Fruit fly (Drosophila melanogaster): ENCODE data around the gene CG14860.

Gene CG14860

dm6 chr3R:14890064-14890709, 4.4 kb upstream of the CG14860 start, which contains the start of the genes CycC and UQCR-C1 (continued):
- no peak for TF ChIP-seq fd3F (GFP tag; optimal IDR thresholded peaks at IDR 0.05)
- TF ChIP-seq h (optimal IDR thresholded peaks at IDR 0.05) = no peak
- TF ChIP-seq MBD-R2 (GFP tag; IDR thresholded peaks at IDR 0.05) = peak; percentile 99
- TF ChIP-seq CG9609 (GFP tag; optimal IDR thresholded peaks at IDR 0.05) = no peak
- TF ChIP-seq HmgD (GFP tag; optimal IDR thresholded peaks at IDR 0.05) = no peak
- TF ChIP-seq CG4424 (GFP tag; optimal IDR thresholded peaks at IDR 0.05) = no peak
- no peak for TF ChIP-seq B-H2 (GFP tag; optimal IDR thresholded peaks at IDR 0.05)
- peak; percentile 97 to 99 for TF ChIP-seq crp (GFP tag; optimal IDR thresholded peaks at IDR 0.05)
- no peak for TF ChIP-seq CG17359 (tag; optimal IDR thresholded peaks at IDR 0.05)
- no peak for TF ChIP-seq CG4282 (GFP tag; optimal IDR thresholded peaks at IDR 0.05)
- TF ChIP-seq ewg (GFP tag; optimal IDR thresholded peaks at IDR 0.05) = peak; percentile 30
- TF ChIP-seq CG16779 (GFP tag; IDR thresholded peaks at IDR 0.05) = no peak
- no peak for TF ChIP-seq dati (GFP tag; IDR thresholded peaks at IDR 0.05)
- no peak for TF ChIP-seq psq (GFP tag; optimal IDR thresholded peaks at IDR 0.05)
- TF ChIP-seq cg (GFP tag; optimal IDR thresholded peaks at IDR 0.05) = peak; percentile 84
- no peak for TF ChIP-seq Dip3 (GFP tag; optimal IDR thresholded peaks at IDR 0.05)
- TF ChIP-seq HLH54F (GFP tag; optimal IDR thresholded peaks at IDR 0.05) = no peak
- TF ChIP-seq CG7786 (GFP tag; optimal IDR thresholded peaks at IDR 0.05) = no peak
- TF ChIP-seq tgo (GFP tag; IDR thresholded peaks at IDR 0.05) = no peak
- TF ChIP-seq CG11398 (GFP tag; optimal IDR thresholded peaks at IDR 0.05) = no peak
- TF ChIP-seq Fer1 (GFP tag; optimal IDR thresholded peaks at IDR 0.05) = peak; percentile 34
- TF ChIP-seq CG15514 (GFP tag; optimal IDR thresholded peaks at IDR 0.05) = peak; percentile 46
- TF ChIP-seq grau (tag; optimal IDR thresholded peaks at IDR 0.05) = no peak
- TF ChIP-seq CG30020 (tag; optimal IDR thresholded peaks at IDR 0.05) = peak; percentile 33
- no peak for TF ChIP-seq Sox100B (GFP tag; optimal IDR thresholded peaks at IDR 0.05)
- TF ChIP-seq CG6272 (GFP tag; IDR thresholded peaks at IDR 0.05) = no peak
- TF ChIP-seq MTF-1 (GFP tag; optimal IDR thresholded peaks at IDR 0.05; ENCODE audit: borderline replicate concordance) = peak; percentile 13
- TF ChIP-seq Nf-YA (GFP tag; IDR thresholded peaks at IDR 0.05) = no peak
- TF ChIP-seq trem (tag; optimal IDR thresholded peaks at IDR 0.05) = peak; percentile 25
- peak; percentile 89 for TF ChIP-seq bigmax (GFP tag; optimal IDR thresholded peaks at IDR 0.05)
- TF ChIP-seq abd-A (tag; optimal IDR thresholded peaks at IDR 0.05) = no peak
- TF ChIP-seq bbx (GFP tag; IDR thresholded peaks at IDR 0.05; ENCODE audit: partially characterized antibody) = peak; percentile 55
- TF ChIP-seq CG17829 (tag; optimal IDR thresholded peaks at IDR 0.05) = peak; percentile 8
- TF ChIP-seq amos (GFP tag; IDR thresholded peaks at IDR 0.05; ENCODE audit: partially characterized antibody) = peak; percentile 19; the same call in 1 of the 2 replicates
- no peak for TF ChIP-seq CG3726 (GFP tag; IDR thresholded peaks at IDR 0.05)
- TF ChIP-seq HmgZ (tag; optimal IDR thresholded peaks at IDR 0.05) = peak; percentile 41
- peak in 1 of 2 experiments; percentile 98 for TF ChIP-seq Pdp1 (GFP tag; optimal IDR thresholded peaks at IDR 0.05)
- peak; percentile 25 for TF ChIP-seq sug (tag; optimal IDR thresholded peaks at IDR 0.05)
- no peak for TF ChIP-seq al (GFP tag; IDR thresholded peaks at IDR 0.05)
- TF ChIP-seq pfk (GFP tag; optimal IDR thresholded peaks at IDR 0.05) = peak; percentile 41
- TF ChIP-seq unc-4 (GFP tag; IDR thresholded peaks at IDR 0.05; ENCODE audit: partially characterized antibody) = no peak; the same call in 1 of the 2 replicates
- TF ChIP-seq CG11723 (GFP tag; optimal IDR thresholded peaks at IDR 0.05) = no peak
- TF ChIP-seq CG9932 (GFP tag; IDR thresholded peaks at IDR 0.05) = no peak
- peak; percentile 10 for TF ChIP-seq CG9797 (GFP tag; optimal IDR thresholded peaks at IDR 0.05)
- TF ChIP-seq CG17802 (tag; optimal IDR thresholded peaks at IDR 0.05) = peak; percentile 11
- TF ChIP-seq da (GFP tag; optimal IDR thresholded peaks at IDR 0.05) = no peak
- no peak for TF ChIP-seq sens (GFP tag)
- TF ChIP-seq repo (GFP tag; optimal IDR thresholded peaks at IDR 0.05) = no peak
- no peak for TF ChIP-seq Spps (tag; optimal IDR thresholded peaks at IDR 0.05)
- TF ChIP-seq Antp (GFP tag; optimal IDR thresholded peaks at IDR 0.05) = no peak

Measured in whole organism, embryonic.